Worm (Caenorhabditis elegans): ENCODE results near the gene snf-6.

- no peak for TF ChIP-seq nhr-25 (tag; optimal IDR thresholded peaks at IDR 0.05)
- TF ChIP-seq ztf-4 (tag; optimal IDR thresholded peaks at IDR 0.05), result no peak
- no peak for TF ChIP-seq R02D3.7 (tag; optimal IDR thresholded peaks at IDR 0.05)
- TF ChIP-seq unc-39 (tag; optimal IDR thresholded peaks at IDR 0.05), result no peak
- no peak for TF ChIP-seq mdl-1 (tag; optimal IDR thresholded peaks at IDR 0.05)
- no peak for TF ChIP-seq lsy-2 (tag; optimal IDR thresholded peaks at IDR 0.05)
- TF ChIP-seq unc-62 (GFP tag; optimal IDR thresholded peaks at IDR 0.05), result no peak
- no peak for TF ChIP-seq lin-39 (tag; optimal IDR thresholded peaks at IDR 0.05)
- TF ChIP-seq snpc-4 (tag; optimal IDR thresholded peaks at IDR 0.05), result no peak
- TF ChIP-seq egl-27 (tag; optimal IDR thresholded peaks at IDR 0.05), result no peak
- no peak for TF ChIP-seq nhr-237 (tag; optimal IDR thresholded peaks at IDR 0.05)
- no peak for TF ChIP-seq ztf-11 (tag; optimal IDR thresholded peaks at IDR 0.05)
- no peak for TF ChIP-seq ZK546.5 (tag; optimal IDR thresholded peaks at IDR 0.05)
These were observed 43.8 kb upstream of the snf-6 start, which contains the start of gene Y22D7AL.7 for ce11 chrIII:1576451-1576850.
